Fruit fly (Drosophila melanogaster) whole organism, embryonic: ENCODE data around the gene CheA75a.

Experiments used
- CG10147 ChIP-seq: fragments of 200-800 bp; sonication (Bioruptor generic); optimal IDR thresholded peaks from 2 replicates; lab custom pipeline; 2019; ENCODE audit warnings: missing biosample characterization, mild to moderate bottlenecking, missing genetic modification characterization, moderate library complexity
- CG10209 ChIP-seq: fragments of 200-800 bp; sonication (Bioruptor generic); optimal IDR thresholded peaks from 3 replicates; lab custom pipeline; 2017; ENCODE audit warnings: missing biosample characterization, mild to moderate bottlenecking, missing genetic modification characterization, missing genetic modification reagents
- CG10565 ChIP-seq: fragments of 200-800 bp; sonication (Bioruptor generic); optimal IDR thresholded peaks from 3 replicates; lab custom pipeline; 2016; ENCODE audit warnings: missing biosample characterization, mild to moderate bottlenecking, missing genetic modification characterization
- CG10654 ChIP-seq: fragments of 200-800 bp; sonication (Bioruptor generic); optimal IDR thresholded peaks from 2 replicates; lab custom pipeline; 2016; ENCODE audit warnings: missing biosample characterization, missing genetic modification characterization
- CG11093 ChIP-seq: fragments of 200-800 bp; sonication (Bioruptor generic); IDR thresholded peaks from 3 replicates; pipeline ENCODE4 v1.3.6; 2022; ENCODE audit warnings: missing biosample characterization, missing genetic modification characterization
- CG11504 ChIP-seq: fragments of 200-800 bp; sonication (Bioruptor generic); optimal IDR thresholded peaks from 3 replicates; lab custom pipeline; 2019; ENCODE audit warnings: missing biosample characterization, mild to moderate bottlenecking, missing genetic modification characterization, moderate library complexity
- CG11723 ChIP-seq: fragments of 200-800 bp; sonication (Bioruptor generic); optimal IDR thresholded peaks from 2 replicates; lab custom pipeline; 2017; ENCODE audit warnings: missing biosample characterization, mild to moderate bottlenecking, missing genetic modification characterization
- CG13424 ChIP-seq: fragments of 200-800 bp; sonication (Bioruptor generic); optimal IDR thresholded peaks from 2 replicates; lab custom pipeline; 2019; ENCODE audit warnings: missing biosample characterization, mild to moderate bottlenecking, missing genetic modification characterization, moderate library complexity
- CG15696 ChIP-seq: fragments of 200-800 bp; sonication (Bioruptor generic); optimal IDR thresholded peaks from 2 replicates; lab custom pipeline; 2019; ENCODE audit warnings: missing biosample characterization, mild to moderate bottlenecking, missing genetic modification characterization, moderate library complexity
- CG1603 ChIP-seq: fragments of 200-800 bp; sonication (Bioruptor generic); optimal IDR thresholded peaks from 2 replicates; lab custom pipeline; 2019; ENCODE audit warnings: missing biosample characterization, mild to moderate bottlenecking, missing genetic modification characterization, moderate library complexity
- CG17359 ChIP-seq: fragments of 200-800 bp; sonication (Bioruptor generic); optimal IDR thresholded peaks from 3 replicates; lab custom pipeline; 2018; ENCODE audit warnings: missing biosample characterization, mild to moderate bottlenecking, missing genetic modification characterization, moderate library complexity
- CG3163 ChIP-seq: fragments of 200-800 bp; sonication (Bioruptor generic); optimal IDR thresholded peaks from 3 replicates; lab custom pipeline; 2016; ENCODE audit warnings: missing biosample characterization, missing genetic modification characterization
- CG4424 ChIP-seq: fragments of 200-800 bp; sonication (Bioruptor generic); optimal IDR thresholded peaks from 3 replicates; lab custom pipeline; 2016; ENCODE audit warnings: missing biosample characterization, missing genetic modification characterization
- CG4820 ChIP-seq: fragments of 200-800 bp; sonication (Bioruptor generic); optimal IDR thresholded peaks from 3 replicates; lab custom pipeline; 2016; ENCODE audit warnings: missing biosample characterization, missing genetic modification characterization
- CG8281 ChIP-seq: fragments of 200-800 bp; sonication (Bioruptor generic); optimal IDR thresholded peaks from 2 replicates; lab custom pipeline; 2018; ENCODE audit warnings: missing biosample characterization, mild to moderate bottlenecking, missing genetic modification characterization, moderate library complexity
- CG8388 ChIP-seq: fragments of 200-800 bp; sonication (Bioruptor generic); optimal IDR thresholded peaks from 2 replicates; lab custom pipeline; 2019; ENCODE audit warnings: missing biosample characterization, mild to moderate bottlenecking, missing genetic modification characterization, moderate library complexity
- CG9727 ChIP-seq: fragments of 200-800 bp; sonication (Bioruptor generic); optimal IDR thresholded peaks from 3 replicates; lab custom pipeline; 2017; ENCODE audit warnings: missing biosample characterization, mild to moderate bottlenecking, missing genetic modification characterization
- D19B ChIP-seq: fragments of 200-800 bp; sonication (Bioruptor generic); optimal IDR thresholded peaks from 2 replicates; lab custom pipeline; 2017; ENCODE audit warnings: missing biosample characterization, mild to moderate bottlenecking, missing genetic modification characterization
- Deaf1 ChIP-seq: fragments of 200-800 bp; optimal IDR thresholded peaks from 3 replicates; lab custom pipeline; 2019; ENCODE audit warnings: missing biosample characterization, mild to moderate bottlenecking, missing genetic modification characterization, moderate library complexity
- Dip2 ChIP-seq: fragments of 200-800 bp; sonication (Bioruptor generic); IDR thresholded peaks from 2 replicates; pipeline ENCODE4 v1.3.6; 2022; ENCODE audit warnings: missing biosample characterization, missing genetic modification characterization
- Doc3 ChIP-seq: fragments of 200-800 bp; sonication (Bioruptor generic); IDR thresholded peaks from 3 replicates; pipeline ENCODE4 v1.3.6; 2022; ENCODE audit warnings: missing biosample characterization, missing genetic modification characterization; ENCODE audit not compliant: partially characterized antibody
- Gsc ChIP-seq: fragments of 200-800 bp; sonication (Bioruptor generic); IDR thresholded peaks from 2 replicates; pipeline ENCODE4 v1.3.6; 2022; ENCODE audit warnings: missing biosample characterization, missing genetic modification characterization
- Hey ChIP-seq: fragments of 200-800 bp; sonication (Bioruptor generic); optimal IDR thresholded peaks from 3 replicates; lab custom pipeline; 2018; ENCODE audit warnings: missing biosample characterization, mild to moderate bottlenecking, missing genetic modification characterization
- HmgZ ChIP-seq: fragments of 200-800 bp; sonication (Bioruptor generic); optimal IDR thresholded peaks from 2 replicates; lab custom pipeline; 2018; ENCODE audit warnings: missing biosample characterization, mild to moderate bottlenecking, missing genetic modification characterization
- Hmr ChIP-seq: fragments of 200-800 bp; sonication (Bioruptor generic); optimal IDR thresholded peaks from 3 replicates; lab custom pipeline; 2017; ENCODE audit warnings: mild to moderate bottlenecking, missing biosample characterization, missing genetic modification reagents, missing genetic modification characterization
- Hr51 ChIP-seq, 2 experiments: fragments of 200-800 bp; sonication (Bioruptor generic); optimal IDR thresholded peaks; 2 replicates in 1 of 2; 3 replicates in 1 of 2; lab custom pipeline; 2016 to 2018; ENCODE audit warnings: missing biosample characterization in 2 of 2, missing genetic modification characterization in 2 of 2, mild to moderate bottlenecking in 1 of 2, moderate library complexity in 1 of 2
- Lhr ChIP-seq: fragments of 200-800 bp; sonication (Bioruptor generic); optimal IDR thresholded peaks from 3 replicates; lab custom pipeline; 2017; ENCODE audit warnings: mild to moderate bottlenecking, missing biosample characterization, missing genetic modification reagents, missing genetic modification characterization
- Optix ChIP-seq: fragments of 200-800 bp; sonication (Bioruptor generic); IDR thresholded peaks from 3 replicates; pipeline ENCODE4 v1.3.6; 2022; ENCODE audit warnings: missing biosample characterization, missing genetic modification characterization
- Poxn ChIP-seq: fragments of 200-800 bp; sonication (Bioruptor generic); IDR thresholded peaks from 2 replicates; pipeline ENCODE4 v1.3.6; 2022; ENCODE audit warnings: missing biosample characterization, missing genetic modification characterization
- Ravus ChIP-seq: fragments of 200-800 bp; sonication (Bioruptor generic); IDR thresholded peaks from 2 replicates; pipeline ENCODE4 v1.3.6; 2022; ENCODE audit warnings: missing biosample characterization, missing genetic modification characterization
- Tbp ChIP-seq: fragments of >200 bp; optimal IDR thresholded peaks from 2 replicates; lab custom pipeline; 2018; ENCODE audit warnings: missing biosample characterization, missing genetic modification characterization
- ara ChIP-seq: fragments of 200-800 bp; sonication (Bioruptor generic); IDR thresholded peaks from 2 replicates; pipeline ENCODE4 v1.3.6; 2022; ENCODE audit warnings: missing biosample characterization, missing genetic modification characterization
- br ChIP-seq: fragments of >200 bp; optimal IDR thresholded peaks from 2 replicates; lab custom pipeline; 2017
- bsh ChIP-seq, 2 experiments: fragments of 200-800 bp; sonication (Bioruptor generic); optimal IDR thresholded peaks; 2 replicates each; lab custom pipeline; 2017 to 2018; ENCODE audit warnings: mild to moderate bottlenecking in 2 of 2, missing biosample characterization in 2 of 2, missing genetic modification characterization in 2 of 2, moderate library complexity in 1 of 2
- croc ChIP-seq: fragments of 200-800 bp; sonication (Bioruptor generic); conservative IDR thresholded peaks from 3 replicates; pipeline ENCODE4 v1.3.6; 2022; ENCODE audit warnings: missing biosample characterization, missing genetic modification characterization
- dysf ChIP-seq: fragments of 200-800 bp; sonication (Bioruptor generic); IDR thresholded peaks from 3 replicates; pipeline ENCODE4 v1.3.6; 2022; ENCODE audit warnings: missing biosample characterization, missing genetic modification characterization
- ftz-f1 ChIP-seq: fragments of 200-800 bp; sonication (Bioruptor generic); optimal IDR thresholded peaks from 2 replicates; lab custom pipeline; 2016; ENCODE audit warnings: missing biosample characterization, missing genetic modification characterization
- jigr1 ChIP-seq: fragments of 200-800 bp; sonication (Bioruptor generic); IDR thresholded peaks from 3 replicates; pipeline ENCODE4 v1.3.6; 2022; ENCODE audit warnings: missing biosample characterization, missing genetic modification characterization
- kah ChIP-seq: fragments of 200-800 bp; sonication (Bioruptor generic); optimal IDR thresholded peaks from 2 replicates; lab custom pipeline; 2018; ENCODE audit warnings: missing biosample characterization, mild to moderate bottlenecking, missing genetic modification characterization
- klu ChIP-seq: fragments of 200-800 bp; sonication (Bioruptor generic); IDR thresholded peaks from 2 replicates; pipeline ENCODE4 v1.3.6; 2022; ENCODE audit warnings: missing biosample characterization, missing genetic modification characterization
- lmd ChIP-seq: fragments of 200-800 bp; sonication (Bioruptor generic); IDR thresholded peaks from 2 replicates; pipeline ENCODE4 v1.3.6; 2022; ENCODE audit warnings: missing biosample characterization, missing genetic modification characterization
- lola ChIP-seq, 3 experiments: fragments of >200 bp in 2 of 3; fragments of 200-800 bp in 1 of 3; sonication (Bioruptor generic) in 1 of 3; optimal IDR thresholded peaks; 2 replicates each; lab custom pipeline; 2017 to 2019; ENCODE audit warnings: missing biosample characterization in 3 of 3, missing genetic modification characterization in 3 of 3, mild to moderate bottlenecking in 1 of 3, moderate library complexity in 1 of 3
- nau ChIP-seq: fragments of 200-800 bp; sonication (Bioruptor generic); optimal IDR thresholded peaks from 3 replicates; lab custom pipeline; 2017; ENCODE audit warnings: missing biosample characterization, mild to moderate bottlenecking, missing genetic modification characterization, missing genetic modification reagents
- nmo ChIP-seq: fragments of 200-800 bp; sonication (Bioruptor generic); optimal IDR thresholded peaks from 2 replicates; lab custom pipeline; 2018; ENCODE audit warnings: missing biosample characterization, mild to moderate bottlenecking, missing genetic modification characterization, moderate library complexity
- onecut ChIP-seq: fragments of 200-800 bp; sonication (Bioruptor generic); IDR thresholded peaks from 2 replicates; pipeline ENCODE4 v1.3.6; 2022; ENCODE audit warnings: missing biosample characterization, missing genetic modification characterization
- pan ChIP-seq, 4 experiments: fragments of >200 bp in 3 of 4; fragments of 200-800 bp in 1 of 4; sonication (Bioruptor generic) in 1 of 4; optimal IDR thresholded peaks in 3 of 4; IDR thresholded peaks in 1 of 4; 2 replicates each; pipeline versions ENCODE4 v1.3.6 to Lab custom; 2017 to 2022; ENCODE audit warnings: missing biosample characterization in 2 of 4, missing genetic modification characterization in 2 of 4, mixed read lengths in 1 of 4
- phol ChIP-seq: fragments of 200-800 bp; sonication (Bioruptor generic); optimal IDR thresholded peaks from 3 replicates; lab custom pipeline; 2018; ENCODE audit warnings: missing biosample characterization, mild to moderate bottlenecking, missing genetic modification characterization, moderate library complexity
- pita ChIP-seq: fragments of 200-800 bp; sonication (Bioruptor generic); optimal IDR thresholded peaks from 2 replicates; lab custom pipeline; 2017; ENCODE audit warnings: missing biosample characterization, mild to moderate bottlenecking, missing genetic modification characterization
- slp2 ChIP-seq: fragments of 200-800 bp; sonication (Bioruptor generic); optimal IDR thresholded peaks from 2 replicates; lab custom pipeline; 2016; ENCODE audit warnings: missing biosample characterization, missing genetic modification characterization
- sr ChIP-seq: fragments of 200-800 bp; sonication (Bioruptor generic); IDR thresholded peaks from 3 replicates; pipeline ENCODE4 v1.3.6; 2022; ENCODE audit warnings: missing biosample characterization, missing genetic modification characterization
- tio ChIP-seq: fragments of 200-800 bp; sonication (Bioruptor generic); optimal IDR thresholded peaks from 2 replicates; lab custom pipeline; 2017; ENCODE audit warnings: missing biosample characterization, missing genetic modification characterization, inconsistent platforms

The CheA75a gene

dm6 chr3L:18227411-18227716, 24.5 kb upstream of the CheA75a start (continued):
- TF ChIP-seq Dip2 (GFP tag; lab: Robert Waterston, UW) (no peak), CG9727 (GFP tag; lab: Kevin White, UChicago) (peak; percentile 5), croc (GFP tag; lab: Robert Waterston, UW) (no peak; the same call in 2 of the 3 replicates), CG10565 (GFP tag; lab: Kevin White, UChicago) (no peak), slp2 (GFP tag; lab: Kevin White, UChicago) (no peak), jigr1 (no peak), tio (GFP tag; lab: Kevin White, UChicago) (peak; percentile 12), Poxn (GFP tag; lab: Robert Waterston, UW) (no peak), CG17359 (tag; lab: Kevin White, UChicago) (peak; percentile 42), Hmr (no peak), Optix (GFP tag; lab: Robert Waterston, UW) (no peak), onecut (GFP tag; lab: Robert Waterston, UW) (no peak), ara (GFP tag; lab: Robert Waterston, UW) (no peak), Ravus (no peak), Lhr (GFP tag; lab: Kevin White, UChicago) (no peak), br (lab: Kevin White, UChicago) (no peak), bsh (GFP tag; optimal IDR thresholded peaks at IDR 0.05; lab: Kevin White, UChicago) (peak in 1 of 2 experiments; percentile 78), nau (no peak), pan (optimal IDR thresholded peaks at IDR 0.05; lab: Kevin White, UChicago) (no peak), pan (GFP tag; optimal IDR thresholded peaks at IDR 0.05 in 1 of 2, IDR thresholded peaks at IDR 0.05 in 1 of 2) (no peak), CG3163 (no peak), pita (GFP tag; lab: Kevin White, UChicago) (no peak), Hey (tag; lab: Kevin White, UChicago) (no peak), dysf (GFP tag; lab: Robert Waterston, UW) (no peak), ftz-f1 (no peak), CG10147 (GFP tag; lab: Kevin White, UChicago) (no peak), CG8281 (tag; lab: Kevin White, UChicago) (no peak), Gsc (no peak), sr (GFP tag; lab: Robert Waterston, UW) (no peak), phol (peak; percentile 75), HmgZ (no peak), D19B (GFP tag; lab: Kevin White, UChicago) (no peak), CG13424 (tag; lab: Kevin White, UChicago) (peak; percentile 63), Deaf1 (no peak), CG11723 (no peak), Hr51 (GFP tag; optimal IDR thresholded peaks at IDR 0.05; lab: Kevin White, UChicago) (peak in 1 of 2 experiments; percentile 31), klu (no peak), Doc3 (GFP tag; lab: Robert Waterston, UW) (no peak), CG11093 (GFP tag; lab: Robert Waterston, UW) (no peak), CG11504 (tag; lab: Kevin White, UChicago) (peak; percentile 42), CG8388 (GFP tag; lab: Kevin White, UChicago) (peak; percentile 67), CG15696 (tag; lab: Kevin White, UChicago) (peak; percentile 6), Tbp (GFP tag; lab: Kevin White, UChicago) (no peak), CG10654 (GFP tag; lab: Kevin White, UChicago) (no peak), CG4820 (no peak), nmo (GFP tag; lab: Kevin White, UChicago) (peak; percentile 82), lola (GFP tag; optimal IDR thresholded peaks at IDR 0.05; lab: Kevin White, UChicago) (peak in 1 of 3 experiments; percentile 81), CG10209 (peak; percentile 4), lmd (no peak), CG4424 (GFP tag; lab: Kevin White, UChicago) (peak; percentile 2), kah (GFP tag; lab: Kevin White, UChicago) (no peak), CG1603 (no peak)
